Worm (Caenorhabditis elegans) whole organism, young adult: ENCODE results near the gene T13G4.1.

ENCODE experiments used
- C06A6.2 ChIP-seq: fragments of 200-800 bp; sonication (Bioruptor generic); conservative IDR thresholded peaks from 2 replicates; pipeline ENCODE4 v1.3.6; 2022; ENCODE audit warnings: missing genetic modification characterization, missing compliant biosample characterization
- F23B12.7 ChIP-seq: sonication (generic microtip); optimal IDR thresholded peaks from 2 replicates; lab custom pipeline; 2017; ENCODE audit warnings: missing genetic modification characterization, mild to moderate bottlenecking, missing compliant biosample characterization, antibody characterized with exemption, moderate library complexity; ENCODE audit not compliant: insufficient read depth
- F37B4.10 ChIP-seq: fragments of 200-800 bp; sonication (Bioruptor generic); IDR thresholded peaks from 2 replicates; pipeline ENCODE4 v1.3.6; 2022; ENCODE audit warnings: missing genetic modification characterization, missing compliant biosample characterization
- K12H6.12 ChIP-seq: fragments of 200-800 bp; sonication (Bioruptor generic); optimal IDR thresholded peaks from 2 replicates; lab custom pipeline; 2018; ENCODE audit warnings: mild to moderate bottlenecking, missing genetic modification characterization, missing compliant biosample characterization
- T07F8.4 ChIP-seq: sonication (generic microtip); optimal IDR thresholded peaks from 2 replicates; lab custom pipeline; 2016; ENCODE audit warnings: mild to moderate bottlenecking, missing genetic modification characterization, moderate library complexity, missing compliant biosample characterization
- Y53F4B.3 ChIP-seq: fragments of 200-800 bp; sonication (Bioruptor generic); IDR thresholded peaks from 2 replicates; pipeline ENCODE4 v1.3.6; 2022; ENCODE audit warnings: missing genetic modification reagents, missing genetic modification characterization, missing compliant biosample characterization
- Y67H2A.10 ChIP-seq: fragments of 200-800 bp; sonication (Bioruptor generic); conservative IDR thresholded peaks from 2 replicates; pipeline ENCODE4 v1.3.6; 2022; ENCODE audit warnings: missing genetic modification reagents, missing genetic modification characterization, missing compliant biosample characterization
- akir-1 ChIP-seq: fragments of 200-800 bp; sonication (Bioruptor generic); optimal IDR thresholded peaks from 2 replicates; lab custom pipeline; 2018; ENCODE audit warnings: mild to moderate bottlenecking, missing genetic modification characterization, moderate library complexity, missing compliant biosample characterization
- ama-1 ChIP-seq, 3 experiments: fragments of 150-350 bp in 1 of 3; sonication (generic microtip) in 2 of 3; optimal IDR thresholded peaks; 2 replicates each; lab custom pipeline; 2014 to 2018; ENCODE audit warnings: missing biosample characterization in 2 of 3, missing genetic modification characterization in 2 of 3, missing genetic modification reagents in 2 of 3
- attf-5 ChIP-seq: fragments of 200-800 bp; sonication (Bioruptor generic); optimal IDR thresholded peaks from 2 replicates; lab custom pipeline; 2018; ENCODE audit warnings: mild to moderate bottlenecking, missing genetic modification characterization, missing compliant biosample characterization
- cebp-1 ChIP-seq, 2 experiments: fragments of 200-800 bp in 1 of 2; sonication (Bioruptor generic) in 1 of 2; sonication (generic microtip) in 1 of 2; IDR thresholded peaks in 1 of 2; optimal IDR thresholded peaks in 1 of 2; 2 replicates each; pipeline versions ENCODE4 v1.3.6 to Lab custom; 2017 to 2022; ENCODE audit warnings: missing compliant biosample characterization in 2 of 2, missing genetic modification characterization in 2 of 2, mild to moderate bottlenecking in 1 of 2, missing genetic modification reagents in 1 of 2, moderate library complexity in 1 of 2
- ceh-58 ChIP-seq: fragments of 200-800 bp; sonication (Bioruptor generic); IDR thresholded peaks from 2 replicates; pipeline ENCODE4 v1.3.6; 2022; ENCODE audit warnings: missing genetic modification characterization, missing compliant biosample characterization
- chd-7 ChIP-seq: sonication (generic microtip); optimal IDR thresholded peaks from 2 replicates; lab custom pipeline; 2016; ENCODE audit warnings: mild to moderate bottlenecking, missing genetic modification characterization, moderate library complexity, missing compliant biosample characterization
- dox-1 ChIP-seq: fragments of 200-800 bp; sonication (Bioruptor generic); IDR thresholded peaks from 2 replicates; pipeline ENCODE4 v1.3.6; 2022; ENCODE audit warnings: missing genetic modification reagents, missing genetic modification characterization, missing compliant biosample characterization
- ets-4 ChIP-seq: fragments of 200-800 bp; sonication (Bioruptor generic); optimal IDR thresholded peaks from 2 replicates; lab custom pipeline; 2018; ENCODE audit warnings: mild to moderate bottlenecking, missing genetic modification characterization, missing compliant biosample characterization
- gei-17 ChIP-seq: fragments of 200-800 bp; sonication (Bioruptor generic); optimal IDR thresholded peaks from 2 replicates; lab custom pipeline; 2018; ENCODE audit warnings: mild to moderate bottlenecking, missing genetic modification characterization, missing compliant biosample characterization
- hmg-1.2 ChIP-seq: fragments of 200-800 bp; sonication (Bioruptor generic); IDR thresholded peaks from 2 replicates; pipeline ENCODE4 v1.3.6; 2022; ENCODE audit warnings: missing genetic modification reagents, missing genetic modification characterization, missing compliant biosample characterization
- let-607 ChIP-seq, 2 experiments: fragments of 200-800 bp in 1 of 2; sonication (Bioruptor generic) in 1 of 2; sonication (generic microtip) in 1 of 2; optimal IDR thresholded peaks; 2 replicates each; lab custom pipeline; 2016 to 2018; ENCODE audit warnings: mild to moderate bottlenecking in 2 of 2, missing compliant biosample characterization in 2 of 2, missing genetic modification characterization in 2 of 2, moderate library complexity in 2 of 2, missing genotype in 1 of 2
- lin-26 ChIP-seq: fragments of 200-800 bp; sonication (Bioruptor generic); IDR thresholded peaks from 2 replicates; pipeline ENCODE4 v1.3.6; 2022; ENCODE audit warnings: missing genetic modification reagents, missing genetic modification characterization, missing compliant biosample characterization
- lir-1 ChIP-seq: fragments of 200-800 bp; sonication (Bioruptor generic); conservative IDR thresholded peaks from 2 replicates; pipeline ENCODE4 v1.3.6; 2022; ENCODE audit warnings: missing genetic modification reagents, missing genetic modification characterization, missing compliant biosample characterization
- mcd-1 ChIP-seq: fragments of 200-800 bp; sonication (Bioruptor generic); IDR thresholded peaks from 2 replicates; pipeline ENCODE4 v1.3.6; 2022; ENCODE audit warnings: missing genetic modification reagents, missing genetic modification characterization, missing compliant biosample characterization
- mel-28 ChIP-seq: sonication (generic microtip); optimal IDR thresholded peaks from 2 replicates; lab custom pipeline; 2016; ENCODE audit warnings: borderline replicate concordance, mild to moderate bottlenecking, missing genetic modification characterization, missing compliant biosample characterization
- nfya-2 ChIP-seq: fragments of 200-800 bp; sonication (Bioruptor generic); IDR thresholded peaks from 2 replicates; pipeline ENCODE4 v1.3.6; 2022; ENCODE audit warnings: missing genetic modification reagents, missing genetic modification characterization, missing compliant biosample characterization
- nhr-27 ChIP-seq: fragments of 200-800 bp; sonication (Bioruptor generic); optimal IDR thresholded peaks from 2 replicates; lab custom pipeline; 2018; ENCODE audit warnings: mild to moderate bottlenecking, missing genetic modification characterization, moderate library complexity, missing compliant biosample characterization
- nhr-80 ChIP-seq: sonication (generic microtip); optimal IDR thresholded peaks from 2 replicates; lab custom pipeline; 2016; ENCODE audit warnings: missing genetic modification characterization, missing compliant biosample characterization
- pbrm-1 ChIP-seq: fragments of 200-800 bp; sonication (Bioruptor generic); IDR thresholded peaks from 2 replicates; pipeline ENCODE4 v1.3.6; 2022; ENCODE audit warnings: missing genetic modification reagents, missing genetic modification characterization, missing compliant biosample characterization
- pha-4 ChIP-seq: fragments of 150-350 bp; sonication (generic microtip); optimal IDR thresholded peaks from 2 replicates; lab custom pipeline; 2014; ENCODE audit warnings: missing biosample characterization, missing genetic modification reagents, missing genetic modification characterization
- sdz-38 ChIP-seq: sonication (generic microtip); optimal IDR thresholded peaks from 2 replicates; lab custom pipeline; 2016; ENCODE audit warnings: missing genotype, missing genetic modification characterization, missing compliant biosample characterization
- snpc-4 ChIP-seq, 5 experiments: fragments of 150-350 bp in 1 of 5; sonication (generic microtip) in 4 of 5; optimal IDR thresholded peaks; 2 replicates each; lab custom pipeline; 2014 to 2018; ENCODE audit warnings: missing genetic modification characterization in 5 of 5, missing biosample characterization in 3 of 5, antibody characterized with exemption in 2 of 5, mild to moderate bottlenecking in 2 of 5, missing compliant biosample characterization in 2 of 5, missing genotype in 2 of 5, moderate library complexity in 2 of 5, missing genetic modification reagents in 1 of 5
- ztf-6 ChIP-seq: fragments of 200-800 bp; sonication (Bioruptor generic); IDR thresholded peaks from 2 replicates; pipeline ENCODE4 v1.3.6; 2022; ENCODE audit warnings: missing genetic modification reagents, missing genetic modification characterization, missing compliant biosample characterization

Gene T13G4.1

DNA sequence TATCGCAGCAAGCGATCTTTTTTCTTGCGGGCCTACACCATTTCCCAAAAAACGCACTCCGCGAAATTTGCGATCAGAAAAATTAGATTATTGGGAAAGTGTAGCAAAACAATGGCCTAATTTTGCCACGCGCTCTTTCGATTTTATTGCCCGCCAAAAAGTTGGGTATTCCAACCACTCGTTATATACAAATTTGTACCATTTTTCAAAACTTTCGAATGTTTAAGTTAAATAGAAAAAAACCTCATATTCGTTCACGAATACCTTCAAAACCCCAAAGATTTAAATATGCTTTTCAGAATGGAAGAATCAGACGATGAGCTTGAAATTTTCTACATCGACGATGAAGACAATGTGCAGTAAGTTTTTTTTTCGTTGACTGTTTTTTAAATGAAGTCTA lies at the start of gene T13G4.1:
Gene T13G4.1 (plus strand): TSS at position 301 of the 400 bp plus-strand sequence.
- TF ChIP-seq F23B12.7 (no peak), C06A6.2 (GFP tag; lab: Robert Waterston, UW) (no peak), lir-1 (GFP tag; lab: Robert Waterston, UW) (no peak), Y53F4B.3 (GFP tag; lab: Robert Waterston, UW) (no peak), sdz-38 (tag; lab: Kevin White, UChicago) (no peak), Y67H2A.10 (no peak), akir-1 (GFP tag; lab: Kevin White, UChicago) (no peak), nfya-2 (no peak), hmg-1.2 (GFP tag; lab: Robert Waterston, UW) (no peak), attf-5 (no peak), mel-28 (no peak), cebp-1 (GFP tag; IDR thresholded peaks at IDR 0.05; lab: Robert Waterston, UW) (no peak), cebp-1 (tag; optimal IDR thresholded peaks at IDR 0.05; lab: Kevin White, UChicago) (no peak), gei-17 (GFP tag; lab: Kevin White, UChicago) (no peak), snpc-4 (GFP tag; optimal IDR thresholded peaks at IDR 0.05; lab: Kevin White, UChicago) (no peak), snpc-4 (tag; optimal IDR thresholded peaks at IDR 0.05; lab: Kevin White, UChicago) (no peak), ztf-6 (GFP tag; lab: Robert Waterston, UW) (no peak), F37B4.10 (GFP tag; lab: Robert Waterston, UW) (no peak), nhr-27 (tag; lab: Kevin White, UChicago) (no peak), ets-4 (GFP tag; lab: Kevin White, UChicago) (no peak)
- TF ChIP-seq, all 124 proteins: peak for 0

DNA sequence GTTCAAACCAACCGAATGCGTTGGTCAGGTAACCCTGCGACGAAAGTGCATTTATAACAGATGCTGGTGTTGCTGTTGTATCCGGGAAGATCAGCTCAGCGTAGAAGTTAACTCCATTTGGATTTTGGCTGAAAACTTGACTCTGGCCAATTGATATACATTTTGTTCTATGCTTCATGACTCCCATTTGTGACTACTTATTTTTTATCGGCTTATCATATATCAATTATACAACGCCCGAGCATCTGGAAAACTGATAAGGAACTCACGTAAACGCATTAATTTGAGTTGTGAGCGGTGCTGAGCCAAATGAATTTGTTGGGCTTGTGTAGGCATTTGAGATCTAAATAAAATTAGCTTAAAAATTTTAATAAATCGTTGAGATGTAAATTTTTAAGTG lies 45.6 kb upstream of the T13G4.1 start:
- TF ChIP-seq dox-1 (GFP tag; lab: Robert Waterston, UW) (0 out of 2 replicates have a peak, but pooled peaks have one; percentile 7), lin-26 (no peak)

DNA sequence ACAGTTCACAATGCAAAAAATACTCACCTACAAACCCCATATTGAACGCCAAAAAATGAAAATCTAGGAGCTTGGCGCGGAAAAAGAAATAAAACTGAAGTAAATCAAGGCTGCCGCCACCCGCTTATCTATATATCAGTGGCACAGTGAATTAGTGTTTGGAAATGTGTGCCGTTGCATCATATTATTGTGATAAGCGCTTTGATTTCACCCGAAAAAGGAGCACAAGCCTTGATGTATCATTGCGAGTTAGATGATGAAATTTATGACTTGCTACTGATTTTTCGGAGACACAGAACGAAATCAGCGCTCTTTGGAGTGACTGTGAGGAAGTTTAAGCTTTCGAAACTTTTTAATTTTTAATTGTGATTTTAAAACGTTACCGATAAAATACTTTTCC lies 44.5 kb upstream of the T13G4.1 start, which contains the start of the genes R193.2 and R193.6:
Gene R193.2 (minus strand): TSS at position 148 of the 400 bp plus-strand sequence.
Gene R193.6 (plus strand): TSS at position 350 of the 400 bp plus-strand sequence.
- TF ChIP-seq nhr-80 (peak; percentile 94), let-607 (tag; optimal IDR thresholded peaks at IDR 0.05; lab: Kevin White, UChicago) (peak in 1 of 2 experiments; percentile 14), dox-1 (GFP tag; lab: Robert Waterston, UW) (peak; percentile 38; the same call in 1 of the 2 replicates), pha-4 (tag; lab: Kevin White, UChicago) (no peak), ceh-58 (GFP tag; lab: Robert Waterston, UW) (no peak)

DNA sequence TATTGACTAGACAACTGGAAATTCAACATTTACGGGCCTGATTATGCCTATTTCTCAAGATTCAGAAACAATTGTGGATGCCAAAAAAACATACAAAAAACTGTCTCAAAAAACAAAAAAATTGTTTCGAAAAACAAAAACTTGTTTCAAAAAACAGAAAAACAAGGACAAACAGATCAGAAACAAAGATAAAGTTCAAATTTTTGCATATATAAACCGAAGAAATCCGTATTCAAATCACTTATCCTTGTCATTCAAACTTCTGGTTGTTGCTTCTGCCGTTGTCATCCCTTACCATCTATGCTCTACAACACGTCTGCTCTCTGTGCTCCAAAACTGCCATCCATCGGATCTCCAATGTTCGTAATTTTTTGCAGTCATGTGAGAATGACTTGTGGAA lies 38.3 kb upstream of the T13G4.1 start, which contains the start of gene R193.1:
Gene R193.1 (plus strand): TSS at position 301 of the 400 bp plus-strand sequence.
- TF ChIP-seq pbrm-1 (GFP tag; lab: Robert Waterston, UW) (no peak), chd-7 (tag; lab: Kevin White, UChicago) (no peak)

DNA sequence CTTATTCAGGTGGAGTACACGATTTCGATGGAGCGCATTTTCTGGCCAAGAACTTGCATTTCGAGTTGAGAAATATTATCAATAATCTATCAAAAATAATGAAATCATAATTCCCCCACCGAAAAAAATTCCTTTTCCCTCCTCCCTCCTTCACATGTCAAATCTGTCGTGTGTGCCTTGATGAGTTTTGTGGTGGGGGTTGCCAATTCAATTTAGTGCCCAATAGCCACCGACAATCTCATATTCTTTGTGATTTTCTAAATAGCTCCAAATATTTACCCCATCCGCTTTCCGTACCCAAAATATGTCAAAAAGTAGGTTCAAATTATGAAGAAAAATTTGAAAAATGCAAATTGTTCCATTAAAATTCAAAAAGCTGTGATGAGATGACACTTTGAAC lies 30.9 kb upstream of the T13G4.1 start, which contains the start of gene tmc-1:
Gene tmc-1 (plus strand): TSS at position 189 of the 400 bp plus-strand sequence.
- TF ChIP-seq pbrm-1 (GFP tag; lab: Robert Waterston, UW) (0 out of 2 replicates have a peak, but pooled peaks have one; percentile 31), mcd-1 (no peak), ama-1 (optimal IDR thresholded peaks at IDR 0.05; lab: Kevin White, UChicago) (no peak), ama-1 (GFP tag; optimal IDR thresholded peaks at IDR 0.05; lab: Kevin White, UChicago) (no peak), K12H6.12 (no peak), let-607 (tag; optimal IDR thresholded peaks at IDR 0.05; lab: Kevin White, UChicago) (no peak), lir-1 (GFP tag; lab: Robert Waterston, UW) (no peak), T07F8.4 (tag; lab: Kevin White, UChicago) (no peak)
